Fruit fly (Drosophila melanogaster) whole organism: ENCODE results near the gene ohgt.

Experiments
- CG8478 ChIP-seq: fragments of >200 bp; optimal IDR thresholded peaks from 2 replicates; lab custom pipeline; 2018; ENCODE audit warnings: inconsistent platforms
- pan ChIP-seq: fragments of >200 bp; optimal IDR thresholded peaks from 2 replicates; lab custom pipeline; 2017
- usp ChIP-seq: fragments of >200 bp; optimal IDR thresholded peaks from 2 replicates; lab custom pipeline; 2017; ENCODE audit warnings: missing biosample characterization, missing genetic modification characterization, mixed read lengths

DNA sequence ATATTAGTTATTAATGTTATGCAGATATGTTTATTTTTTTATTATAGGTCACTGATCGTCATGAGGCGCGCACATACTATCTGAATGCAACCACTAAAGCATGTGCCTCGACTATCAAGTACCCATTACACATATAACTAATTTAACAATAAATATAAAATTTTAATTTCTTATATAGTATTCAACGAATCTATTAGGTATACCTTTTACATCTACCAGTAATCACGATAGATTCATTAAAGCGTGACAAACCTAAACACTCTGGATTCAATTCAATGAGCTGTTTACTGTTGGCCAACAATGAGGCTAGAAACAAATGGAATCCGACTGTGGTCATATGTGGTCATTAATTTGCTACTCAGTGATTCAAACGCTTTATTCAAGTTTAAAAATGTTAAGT lies 18.6 kb downstream of the ohgt start, which contains the start of gene CG33784:
- TF ChIP-seq CG8478 (lab: Kevin White, UChicago) (no peak), usp (GFP tag; lab: Kevin White, UChicago) (no peak), pan (lab: Kevin White, UChicago) (no peak)
